Worm (Caenorhabditis elegans) whole organism, L2 larva: ENCODE measurements around the gene F43E12.1.

Source experiments
- ZK546.5 ChIP-seq: sonication (generic microtip); optimal IDR thresholded peaks from 2 replicates; lab custom pipeline; 2017; ENCODE audit warnings: missing biosample characterization, missing genetic modification characterization
- ceh-82 ChIP-seq: fragments of 150-350 bp; optimal IDR thresholded peaks from 2 replicates; lab custom pipeline; 2014; ENCODE audit warnings: missing biosample characterization, missing genetic modification characterization
- ztf-11 ChIP-seq: sonication (generic microtip); optimal IDR thresholded peaks from 2 replicates; lab custom pipeline; 2017; ENCODE audit warnings: missing biosample characterization, missing genetic modification characterization

DNA sequence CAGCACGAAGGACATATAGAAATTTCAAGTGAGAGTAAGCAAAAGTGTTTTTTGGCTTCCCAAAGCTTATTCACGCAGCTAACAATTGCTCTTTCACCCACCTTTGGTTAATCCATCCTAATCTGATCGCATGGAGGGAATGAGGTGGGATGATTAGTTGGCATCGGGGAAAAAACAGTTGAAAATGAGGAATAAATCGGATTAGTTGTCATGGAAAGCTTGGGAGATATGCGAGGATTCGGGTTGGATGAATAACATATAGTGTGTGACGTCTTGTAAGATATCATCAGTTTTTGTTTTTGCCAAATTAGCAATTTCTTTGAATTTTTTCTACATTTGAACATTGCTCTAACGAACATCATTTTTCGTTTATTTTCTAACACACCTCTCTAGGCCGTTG, 48.8 kb upstream of the F43E12.1 start:
- TF ChIP-seq ZK546.5 (tag; lab: Kevin White, UChicago) = no peak
- TF ChIP-seq ceh-82 (tag; lab: Kevin White, UChicago) = no peak
- no peak for TF ChIP-seq ztf-11
